Worm (Caenorhabditis elegans) whole organism, early embryonic: ENCODE measurements around the gene pptr-2.

ENCODE experiments used
- B0310.2 ChIP-seq: sonication (generic microtip); optimal IDR thresholded peaks from 2 replicates; lab custom pipeline; 2016; ENCODE audit warnings: mild to moderate bottlenecking, missing genetic modification characterization, missing compliant biosample characterization
- F13C5.2 ChIP-seq: sonication (generic microtip); optimal IDR thresholded peaks from 2 replicates; lab custom pipeline; 2017; ENCODE audit warnings: mild to moderate bottlenecking, missing genetic modification characterization, inconsistent platforms, missing compliant biosample characterization
- aly-1 ChIP-seq: sonication (generic microtip); optimal IDR thresholded peaks from 2 replicates; lab custom pipeline; 2016; ENCODE audit warnings: missing genetic modification characterization, missing compliant biosample characterization
- ama-1 ChIP-seq: fragments of 150-350 bp; optimal IDR thresholded peaks from 2 replicates; lab custom pipeline; 2014
- ceh-13 ChIP-seq: fragments of 200-800 bp; sonication (Bioruptor generic); optimal IDR thresholded peaks from 2 replicates; lab custom pipeline; 2018; ENCODE audit warnings: mild to moderate bottlenecking, missing genetic modification characterization, missing compliant biosample characterization
- ceh-36 ChIP-seq: sonication (generic microtip); optimal IDR thresholded peaks from 2 replicates; lab custom pipeline; 2016; ENCODE audit warnings: missing genetic modification characterization, inconsistent platforms, missing compliant biosample characterization
- ets-7 ChIP-seq: sonication (generic microtip); optimal IDR thresholded peaks from 2 replicates; lab custom pipeline; 2016; ENCODE audit warnings: missing genotype, missing genetic modification characterization, missing compliant biosample characterization
- flt-1 ChIP-seq: fragments of 200-800 bp; sonication (Bioruptor generic); IDR thresholded peaks from 2 replicates; pipeline ENCODE4 v1.3.6; 2022; ENCODE audit warnings: missing genetic modification characterization, missing compliant biosample characterization
- hmbx-1 ChIP-seq: sonication (generic microtip); optimal IDR thresholded peaks from 2 replicates; lab custom pipeline; 2016; ENCODE audit warnings: mild to moderate bottlenecking, missing genetic modification characterization, missing compliant biosample characterization
- hmg-4 ChIP-seq: fragments of 200-800 bp; sonication (Bioruptor generic); optimal IDR thresholded peaks from 2 replicates; lab custom pipeline; 2018; ENCODE audit warnings: mild to moderate bottlenecking, missing genetic modification characterization, missing compliant biosample characterization
- hnd-1 ChIP-seq: sonication (generic microtip); optimal IDR thresholded peaks from 2 replicates; lab custom pipeline; 2016; ENCODE audit warnings: missing genetic modification characterization, missing compliant biosample characterization
- pes-1 ChIP-seq: fragments of 200-800 bp; sonication (Bioruptor generic); IDR thresholded peaks from 2 replicates; pipeline ENCODE4 v1.3.6; 2022; ENCODE audit warnings: missing genetic modification reagents, missing genetic modification characterization, missing compliant biosample characterization
- scrt-1 ChIP-seq: fragments of 200-800 bp; sonication (Bioruptor generic); IDR thresholded peaks from 2 replicates; pipeline ENCODE4 v1.3.6; 2022; ENCODE audit warnings: missing genetic modification characterization, missing compliant biosample characterization
- sea-1 ChIP-seq: fragments of 200-800 bp; sonication (Bioruptor generic); conservative IDR thresholded peaks from 2 replicates; pipeline ENCODE4 v1.3.6; 2022; ENCODE audit warnings: missing genetic modification characterization, missing compliant biosample characterization
- tbx-11 ChIP-seq: fragments of 200-800 bp; sonication (Bioruptor generic); IDR thresholded peaks from 2 replicates; pipeline ENCODE4 v1.3.6; 2022; ENCODE audit warnings: missing genetic modification characterization, missing compliant biosample characterization
- tbx-37 ChIP-seq: fragments of 200-800 bp; sonication (Bioruptor generic); conservative IDR thresholded peaks from 2 replicates; pipeline ENCODE4 v1.3.6; 2022; ENCODE audit warnings: missing genetic modification reagents, missing genetic modification characterization, missing compliant biosample characterization
- tra-4 ChIP-seq: sonication (generic microtip); optimal IDR thresholded peaks from 2 replicates; lab custom pipeline; 2017; ENCODE audit warnings: missing genetic modification characterization, missing compliant biosample characterization

The pptr-2 gene

DNA sequence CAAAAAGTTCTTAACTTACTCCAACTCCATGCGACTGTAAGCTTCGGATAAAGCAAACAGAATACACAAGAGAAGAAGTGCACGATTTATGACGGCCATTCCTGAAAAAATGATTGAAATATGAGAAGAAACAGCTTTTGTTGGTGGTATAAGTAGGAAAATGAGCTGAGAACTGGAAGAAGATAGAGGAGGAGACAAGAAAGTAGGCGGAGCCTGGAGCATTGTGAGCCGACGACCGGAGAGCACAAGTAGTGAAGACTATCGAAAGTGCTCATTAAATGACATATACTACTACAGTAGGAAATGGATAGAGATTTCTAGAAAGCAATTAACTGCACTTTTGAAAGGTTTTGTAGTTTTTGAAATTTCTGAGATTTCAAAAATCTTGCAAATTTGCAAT lies 30.8 kb upstream of the pptr-2 start, which contains the start of gene nlp-80:
Gene nlp-80, minus strand, starts transcription at position 101 of the 400 bp plus-strand sequence.
- TF ChIP-seq ceh-36, result no peak
- no peak for TF ChIP-seq scrt-1 (GFP tag; lab: Robert Waterston, UW)

DNA sequence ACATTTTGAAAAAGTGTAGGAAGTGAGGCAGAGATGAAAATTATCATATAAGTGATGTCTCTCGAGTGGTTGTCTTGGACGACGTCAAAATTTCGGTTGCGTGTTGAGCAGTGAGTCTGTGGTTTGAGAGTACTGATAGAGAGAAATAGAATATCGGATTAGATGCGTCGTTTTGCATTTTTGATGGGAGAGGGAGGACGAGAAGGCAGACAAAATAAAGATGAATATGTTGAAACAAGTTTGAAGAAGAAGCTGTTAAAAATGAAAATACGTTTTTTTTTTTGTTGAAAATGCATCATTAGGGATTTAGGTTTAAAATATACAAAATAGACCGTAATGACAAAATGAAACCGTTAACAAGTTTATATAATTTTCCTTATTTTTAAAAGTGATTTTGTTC lies 28.4 kb upstream of the pptr-2 start, which contains the start of gene T04C12.9:
Gene T04C12.9, minus strand, starts transcription at position 101 of the 400 bp plus-strand sequence.
- TF ChIP-seq ceh-36 (no peak), B0310.2 (tag; lab: Kevin White, UChicago) (no peak), tra-4 (tag; lab: Kevin White, UChicago) (no peak), ets-7 (tag; lab: Kevin White, UChicago) (no peak), F13C5.2 (tag; lab: Kevin White, UChicago) (no peak), flt-1 (GFP tag; lab: Robert Waterston, UW) (no peak), sea-1 (GFP tag; lab: Robert Waterston, UW) (no peak), aly-1 (tag; lab: Kevin White, UChicago) (no peak), pes-1 (GFP tag; lab: Robert Waterston, UW) (no peak), ceh-13 (no peak), ama-1 (lab: Kevin White, UChicago) (no peak), hmbx-1 (tag; lab: Kevin White, UChicago) (no peak), tbx-11 (no peak), hmg-4 (GFP tag; lab: Kevin White, UChicago) (no peak), scrt-1 (GFP tag; lab: Robert Waterston, UW) (no peak), tbx-37 (GFP tag; lab: Robert Waterston, UW) (no peak), hnd-1 (no peak)

DNA sequence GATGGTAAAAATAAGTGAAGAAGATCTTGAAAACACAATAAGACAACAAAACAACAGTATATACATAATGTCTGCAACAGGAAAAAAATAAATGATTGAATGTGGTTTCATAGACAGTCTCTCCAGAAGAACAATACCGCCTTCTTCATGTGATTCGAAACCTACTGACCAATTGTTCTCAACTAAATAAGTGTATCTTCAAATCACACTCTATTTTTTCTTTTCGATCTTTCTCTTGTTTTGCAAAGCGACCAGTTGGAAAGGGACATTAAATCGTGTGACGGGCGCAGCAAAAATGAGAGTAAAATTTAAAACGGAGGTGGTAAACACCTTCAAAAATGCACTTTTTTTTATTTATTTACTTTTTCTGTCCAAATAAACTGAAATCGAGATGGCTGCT lies 27.2 kb upstream of the pptr-2 start:
- TF ChIP-seq tra-4 (tag; lab: Kevin White, UChicago) (no peak), aly-1 (tag; lab: Kevin White, UChicago) (no peak), tbx-11 (no peak)

DNA sequence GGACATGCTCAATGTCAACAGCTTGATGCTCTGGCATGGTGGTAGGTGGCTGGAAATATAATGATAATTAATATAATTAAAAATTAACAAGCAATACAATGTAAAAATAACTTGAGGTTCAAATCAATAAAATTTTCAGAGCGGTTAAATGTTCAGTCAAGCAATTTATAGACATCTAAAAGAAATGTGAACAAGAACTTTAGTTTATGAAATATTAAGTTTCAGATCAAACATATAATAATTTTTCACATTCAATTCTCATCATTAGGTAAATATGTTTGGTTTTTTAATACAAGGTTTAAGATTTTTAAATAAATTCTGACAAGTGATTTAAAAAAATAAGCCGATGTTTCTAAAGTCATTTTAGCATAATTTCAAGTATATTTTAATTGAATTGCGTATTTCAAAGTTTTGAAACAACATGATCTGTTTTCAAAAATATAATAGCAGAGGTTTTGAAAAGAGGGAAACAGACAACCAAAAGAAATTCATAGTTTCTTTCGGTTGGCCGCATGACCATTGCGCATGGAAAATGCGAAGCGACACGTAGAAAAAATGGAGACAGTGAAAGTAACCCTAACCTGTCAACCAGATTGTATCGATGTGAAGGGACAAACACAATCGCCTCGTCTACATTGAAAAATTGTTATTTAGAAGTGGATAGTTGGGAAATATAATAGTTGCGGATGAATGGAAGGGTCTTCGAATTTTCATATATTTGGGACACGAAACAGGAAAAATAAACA lies 25.7 kb upstream of the pptr-2 start, which contains the start of gene T04C12.11:
Gene T04C12.11, minus strand, starts transcription at position 51 of the 746 bp plus-strand sequence.
- TF ChIP-seq pes-1 (GFP tag; lab: Robert Waterston, UW) (no peak), tra-4 (tag; lab: Kevin White, UChicago) (no peak), sea-1 (GFP tag; lab: Robert Waterston, UW) (no peak), flt-1 (GFP tag; lab: Robert Waterston, UW) (no peak), B0310.2 (tag; lab: Kevin White, UChicago) (no peak), ceh-13 (no peak), tbx-11 (no peak), ceh-36 (no peak), ets-7 (tag; lab: Kevin White, UChicago) (no peak), hmg-4 (GFP tag; lab: Kevin White, UChicago) (no peak), ama-1 (lab: Kevin White, UChicago) (no peak), F13C5.2 (tag; lab: Kevin White, UChicago) (no peak), hmbx-1 (tag; lab: Kevin White, UChicago) (no peak), aly-1 (tag; lab: Kevin White, UChicago) (no peak), hnd-1 (no peak), scrt-1 (GFP tag; lab: Robert Waterston, UW) (no peak)

DNA sequence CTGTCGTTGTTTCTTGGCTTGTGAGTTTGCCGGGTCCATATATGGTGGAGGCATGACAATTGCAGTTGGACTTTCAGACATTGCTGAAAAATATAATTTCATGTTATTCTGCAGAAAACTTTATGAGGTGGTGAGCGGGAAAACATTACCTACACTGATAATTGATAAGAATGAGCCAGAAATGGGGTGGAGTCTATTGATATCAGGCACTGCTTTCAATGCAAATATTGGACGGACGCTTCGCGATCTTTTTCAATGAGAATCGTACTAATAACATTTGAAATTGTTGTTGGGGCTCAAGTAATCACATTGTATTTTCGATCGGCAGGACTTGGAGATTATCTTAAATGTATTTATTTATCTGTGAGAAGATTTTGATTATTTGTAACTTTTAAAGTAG lies 24.4 kb upstream of the pptr-2 start, which contains the start of gene T04C12.1:
Gene T04C12.1, minus strand, starts transcription at position 90 of the 400 bp plus-strand sequence.
- TF ChIP-seq F13C5.2 (tag; lab: Kevin White, UChicago) (no peak), scrt-1 (GFP tag; lab: Robert Waterston, UW) (no peak), hnd-1 (no peak), tra-4 (tag; lab: Kevin White, UChicago) (no peak), B0310.2 (tag; lab: Kevin White, UChicago) (no peak), hmbx-1 (tag; lab: Kevin White, UChicago) (no peak), ceh-36 (no peak), ama-1 (lab: Kevin White, UChicago) (no peak), hmg-4 (GFP tag; lab: Kevin White, UChicago) (no peak)

DNA sequence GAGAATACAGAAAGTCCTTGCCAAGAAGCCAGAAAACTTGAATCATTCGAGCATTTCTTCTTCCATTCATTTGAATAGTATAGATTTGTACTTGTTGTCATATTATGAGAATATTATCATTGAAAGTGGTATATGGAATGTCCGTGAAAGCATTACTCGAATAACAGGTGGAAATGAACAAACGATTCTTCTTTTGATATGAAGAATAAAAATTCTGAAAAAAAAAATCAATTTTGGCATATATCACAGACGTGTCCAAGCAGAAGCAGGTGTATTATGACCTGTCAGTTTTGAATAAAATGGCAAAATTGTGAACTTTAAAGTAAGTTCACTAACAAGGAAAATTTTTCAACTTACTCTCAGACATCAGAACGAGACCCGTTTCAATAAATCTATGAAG lies 22.3 kb upstream of the pptr-2 start, which contains the start of gene srh-75:
Gene srh-75, minus strand, starts transcription at position 101 of the 400 bp plus-strand sequence.
- no peak for TF ChIP-seq F13C5.2 (tag; lab: Kevin White, UChicago)
- TF ChIP-seq ama-1 (lab: Kevin White, UChicago), result no peak

DNA sequence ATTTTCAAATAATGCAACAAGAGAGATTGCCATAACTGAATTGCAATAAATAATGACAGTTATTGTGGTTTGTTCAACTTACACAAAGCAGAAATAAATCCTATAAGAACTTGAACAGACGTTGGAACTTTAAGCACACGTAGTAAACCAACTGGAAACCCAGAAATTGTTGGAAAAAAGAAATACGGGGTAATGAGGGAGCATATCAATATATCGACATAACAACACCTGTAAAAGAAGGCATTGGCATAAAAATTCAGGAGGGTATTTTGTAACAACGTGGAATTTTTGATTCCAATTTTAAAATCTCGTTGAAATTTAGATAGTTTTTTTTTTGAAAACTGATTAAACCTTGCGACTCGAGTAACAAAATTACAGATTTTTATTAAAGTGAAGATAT lies 21.8 kb upstream of the pptr-2 start:
- no peak for TF ChIP-seq tra-4 (tag; lab: Kevin White, UChicago)
- TF ChIP-seq F13C5.2 (tag; lab: Kevin White, UChicago), result no peak
- TF ChIP-seq ama-1 (lab: Kevin White, UChicago), result no peak
- TF ChIP-seq aly-1 (tag; lab: Kevin White, UChicago), result no peak
- TF ChIP-seq hnd-1, result no peak
- TF ChIP-seq flt-1 (GFP tag; lab: Robert Waterston, UW), result no peak
- no peak for TF ChIP-seq pes-1 (GFP tag; lab: Robert Waterston, UW)
- no peak for TF ChIP-seq B0310.2 (tag; lab: Kevin White, UChicago)
- no peak for TF ChIP-seq ceh-36
- TF ChIP-seq sea-1 (GFP tag; lab: Robert Waterston, UW), result no peak
- no peak for TF ChIP-seq ceh-13
- TF ChIP-seq ets-7 (tag; lab: Kevin White, UChicago), result no peak
- no peak for TF ChIP-seq hmbx-1 (tag; lab: Kevin White, UChicago)
- TF ChIP-seq tbx-11, result no peak
- TF ChIP-seq hmg-4 (GFP tag; lab: Kevin White, UChicago), result no peak
- TF ChIP-seq tbx-37 (GFP tag; lab: Robert Waterston, UW), result no peak
- no peak for TF ChIP-seq scrt-1 (GFP tag; lab: Robert Waterston, UW)
